Worm (Caenorhabditis elegans): ENCODE measurements around the gene srbc-1.

srbc-1 gene

ce11 chrV:3299437-3299836, 2.4 kb downstream of the srbc-1 start:
- TF ChIP-seq bed-3 (GFP tag; optimal IDR thresholded peaks at IDR 0.05) (no peak), ceh-83 (GFP tag; optimal IDR thresholded peaks at IDR 0.05) (no peak)

- TF ChIP-seq nhr-2 (tag; optimal IDR thresholded peaks at IDR 0.05) = no peak
- no peak for TF ChIP-seq bed-3 (GFP tag; optimal IDR thresholded peaks at IDR 0.05)
- TF ChIP-seq hlh-1 (tag; optimal IDR thresholded peaks at IDR 0.05) = no peak
- no peak for TF ChIP-seq ceh-39 (tag; optimal IDR thresholded peaks at IDR 0.05)
- no peak for TF ChIP-seq unc-39 (tag; optimal IDR thresholded peaks at IDR 0.05)
Observed at ce11 chrV:3297764-3298163, 4.0 kb downstream of the srbc-1 start, which contains the start of gene srx-122. srx-122 (minus strand) TSS chrV:3297864.

- TF ChIP-seq zip-8 (tag; optimal IDR thresholded peaks at IDR 0.05) = no peak
- TF ChIP-seq ham-2 (GFP tag; optimal IDR thresholded peaks at IDR 0.05) = no peak
- TF ChIP-seq ceh-43 (GFP tag; optimal IDR thresholded peaks at IDR 0.05) = no peak
- TF ChIP-seq nhr-2 (tag; optimal IDR thresholded peaks at IDR 0.05) = no peak
- no peak for TF ChIP-seq mab-5 (tag; optimal IDR thresholded peaks at IDR 0.05)
- TF ChIP-seq lsy-2 (tag; optimal IDR thresholded peaks at IDR 0.05) = no peak
- TF ChIP-seq drap-1 (GFP tag; optimal IDR thresholded peaks at IDR 0.05) = no peak
- TF ChIP-seq elt-3 (tag; optimal IDR thresholded peaks at IDR 0.05) = no peak
Observed at ce11 chrV:3295368-3295767, 6.4 kb downstream of the srbc-1 start.

ce11 chrV:3289267-3289666, 12.5 kb downstream of the srbc-1 start, which contains the start of gene F35F10.6:
F35F10.6 (minus strand) TSS chrV:3289367.
- TF ChIP-seq elt-3 (tag; optimal IDR thresholded peaks at IDR 0.05) (no peak), ceh-39 (tag; optimal IDR thresholded peaks at IDR 0.05) (no peak), pha-4 (tag; optimal IDR thresholded peaks at IDR 0.05) (no peak), bed-3 (GFP tag; optimal IDR thresholded peaks at IDR 0.05) (no peak), M03D4.4 (tag; optimal IDR thresholded peaks at IDR 0.05) (no peak), ceh-43 (GFP tag; optimal IDR thresholded peaks at IDR 0.05) (no peak), mab-5 (tag; optimal IDR thresholded peaks at IDR 0.05) (no peak), elt-1 (tag; optimal IDR thresholded peaks at IDR 0.05; ENCODE audit: borderline replicate concordance, insufficient read depth) (no peak), snpc-4 (tag; optimal IDR thresholded peaks at IDR 0.05) (no peak), nhr-28 (tag; optimal IDR thresholded peaks at IDR 0.05) (no peak), nhr-237 (tag; optimal IDR thresholded peaks at IDR 0.05) (no peak), unc-62 (GFP tag; optimal IDR thresholded peaks at IDR 0.05) (no peak), flh-1 (GFP tag; optimal IDR thresholded peaks at IDR 0.05) (no peak), unc-120 (tag; optimal IDR thresholded peaks at IDR 0.05; ENCODE audit: poor library complexity, severe bottlenecking) (no peak), unc-39 (tag; optimal IDR thresholded peaks at IDR 0.05) (no peak), blmp-1 (tag; optimal IDR thresholded peaks at IDR 0.05) (no peak)

ce11 chrV:3288134-3288533, 13.7 kb downstream of the srbc-1 start:
- TF ChIP-seq ztf-11 (tag; optimal IDR thresholded peaks at IDR 0.05) = no peak
- no peak for TF ChIP-seq bed-3 (GFP tag; optimal IDR thresholded peaks at IDR 0.05)
- no peak for TF ChIP-seq lin-32 (GFP tag; optimal IDR thresholded peaks at IDR 0.05)
- no peak for TF ChIP-seq nhr-2 (tag; optimal IDR thresholded peaks at IDR 0.05)
- no peak for TF ChIP-seq nhr-12 (tag; optimal IDR thresholded peaks at IDR 0.05)
- no peak for TF ChIP-seq ceh-83 (GFP tag; optimal IDR thresholded peaks at IDR 0.05)
- no peak for TF ChIP-seq unc-39 (tag; optimal IDR thresholded peaks at IDR 0.05)
- TF ChIP-seq cnd-1 (tag; optimal IDR thresholded peaks at IDR 0.05) = no peak
- TF ChIP-seq ceh-39 (tag; optimal IDR thresholded peaks at IDR 0.05) = no peak
- no peak for TF ChIP-seq snpc-4 (tag; optimal IDR thresholded peaks at IDR 0.05)
- TF ChIP-seq nhr-76 (tag; optimal IDR thresholded peaks at IDR 0.05) = no peak
- TF ChIP-seq ces-1 (GFP tag; optimal IDR thresholded peaks at IDR 0.05) = no peak
- TF ChIP-seq unc-120 (tag; optimal IDR thresholded peaks at IDR 0.05; ENCODE audit: poor library complexity, severe bottlenecking) = no peak
- TF ChIP-seq sem-2 (GFP tag; optimal IDR thresholded peaks at IDR 0.05) = no peak
- TF ChIP-seq sptf-1 (tag; optimal IDR thresholded peaks at IDR 0.05) = no peak

ce11 chrV:3287330-3287729, 14.5 kb downstream of the srbc-1 start, which contains the start of gene F35F10.7:
F35F10.7 (minus strand) TSS chrV:3287430.
- TF ChIP-seq ceh-43 (GFP tag; optimal IDR thresholded peaks at IDR 0.05) = no peak
- TF ChIP-seq mab-5 (tag; optimal IDR thresholded peaks at IDR 0.05) = no peak
- TF ChIP-seq tbx-8 (GFP tag; optimal IDR thresholded peaks at IDR 0.05) = no peak
- no peak for TF ChIP-seq sptf-1 (tag; optimal IDR thresholded peaks at IDR 0.05)
- TF ChIP-seq ham-2 (GFP tag; optimal IDR thresholded peaks at IDR 0.05) = no peak
- no peak for TF ChIP-seq nhr-28 (tag; optimal IDR thresholded peaks at IDR 0.05)
- TF ChIP-seq nhr-12 (tag; optimal IDR thresholded peaks at IDR 0.05) = no peak
- TF ChIP-seq unc-62 (GFP tag; optimal IDR thresholded peaks at IDR 0.05) = no peak
- TF ChIP-seq lin-32 (GFP tag; optimal IDR thresholded peaks at IDR 0.05) = no peak
- no peak for TF ChIP-seq mls-2 (tag; optimal IDR thresholded peaks at IDR 0.05)
- TF ChIP-seq ces-1 (GFP tag; optimal IDR thresholded peaks at IDR 0.05) = no peak
